Worm (Caenorhabditis elegans) whole organism, L1 larva: Measurements from ENCODE around the gene K07F5.6.

Experiments
- ceh-82 ChIP-seq, 3 experiments: fragments of 150-350 bp in 1 of 3; sonication (generic microtip) in 2 of 3; optimal IDR thresholded peaks; 2 replicates each; lab custom pipeline; 2014 to 2017; ENCODE audit warnings: missing biosample characterization in 3 of 3, missing genetic modification characterization in 3 of 3
- dpl-1 ChIP-seq, 3 experiments: fragments of 150-350 bp in 2 of 3; sonication (generic microtip) in 1 of 3; optimal IDR thresholded peaks; 2 replicates each; lab custom pipeline; 2014 to 2017; ENCODE audit warnings: missing biosample characterization in 3 of 3, missing genetic modification characterization in 3 of 3, missing genetic modification reagents in 3 of 3
- fkh-4 ChIP-seq: sonication (generic microtip); optimal IDR thresholded peaks from 2 replicates; lab custom pipeline; 2016; ENCODE audit warnings: missing compliant biosample characterization, missing genetic modification characterization, borderline replicate concordance
- nhr-28 ChIP-seq: fragments of 150-350 bp; optimal IDR thresholded peaks from 2 replicates; lab custom pipeline; 2014; ENCODE audit warnings: missing biosample characterization, missing genetic modification characterization
- nhr-47 ChIP-seq: sonication (generic microtip); optimal IDR thresholded peaks from 2 replicates; lab custom pipeline; 2016; ENCODE audit warnings: mild to moderate bottlenecking, missing genetic modification characterization, moderate library complexity, missing compliant biosample characterization
- nhr-77 ChIP-seq: fragments of 150-350 bp; optimal IDR thresholded peaks from 2 replicates; lab custom pipeline; 2014; ENCODE audit warnings: missing biosample characterization, missing genetic modification characterization
- pag-3 ChIP-seq: sonication (generic microtip); optimal IDR thresholded peaks from 2 replicates; lab custom pipeline; 2017; ENCODE audit warnings: missing genetic modification characterization, mild to moderate bottlenecking, missing compliant biosample characterization, antibody characterized with exemption, borderline replicate concordance; ENCODE audit not compliant: insufficient read depth
- sox-4 ChIP-seq: sonication (generic microtip); optimal IDR thresholded peaks from 2 replicates; lab custom pipeline; 2016; ENCODE audit warnings: missing genetic modification characterization, missing compliant biosample characterization
- unc-62 ChIP-seq: fragments of 150-350 bp; optimal IDR thresholded peaks from 2 replicates; lab custom pipeline; 2014; ENCODE audit warnings: missing biosample characterization, missing genetic modification reagents, missing genetic modification characterization
- ztf-4 ChIP-seq: fragments of 150-350 bp; optimal IDR thresholded peaks from 2 replicates; lab custom pipeline; 2014; ENCODE audit warnings: missing biosample characterization, missing genetic modification characterization

DNA sequence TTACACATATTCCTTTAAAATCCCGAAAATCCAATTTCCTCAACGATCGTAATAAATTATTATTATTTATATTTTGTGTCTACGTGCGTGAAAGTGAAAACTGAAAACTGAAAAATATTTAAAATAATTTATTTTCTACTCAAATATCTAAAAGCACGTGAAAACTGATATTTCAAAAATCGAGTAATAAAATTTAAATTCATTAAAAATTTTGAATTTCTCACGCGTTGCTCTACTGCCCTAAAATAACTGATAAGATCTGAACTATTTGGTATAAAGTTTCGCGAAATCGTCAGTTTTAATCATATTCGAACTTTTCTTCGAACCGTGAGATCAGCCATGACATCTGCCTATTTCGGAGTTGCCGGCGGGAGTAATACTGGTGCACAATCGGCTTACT, 5.8 kb upstream of the K07F5.6 start, which contains the start of gene ssq-1:
- TF ChIP-seq sox-4 (tag; lab: Kevin White, UChicago): no peak
- no peak for TF ChIP-seq fkh-4 (tag; lab: Kevin White, UChicago)
- no peak for TF ChIP-seq nhr-77 (tag; lab: Kevin White, UChicago)
- no peak for TF ChIP-seq pag-3 (tag; lab: Kevin White, UChicago)
- TF ChIP-seq dpl-1 (GFP tag; optimal IDR thresholded peaks at IDR 0.05; lab: Kevin White, UChicago): no peak
- TF ChIP-seq nhr-28 (tag; lab: Kevin White, UChicago): no peak
- no peak for TF ChIP-seq unc-62 (GFP tag; lab: Kevin White, UChicago)
- TF ChIP-seq nhr-47: no peak
- TF ChIP-seq ceh-82 (tag; optimal IDR thresholded peaks at IDR 0.05; lab: Kevin White, UChicago): no peak
- no peak for TF ChIP-seq ztf-4 (tag; lab: Kevin White, UChicago)
